Comparison of ENCODE assay signal across 2 worm cellular contexts in the genomic region with DNA sequence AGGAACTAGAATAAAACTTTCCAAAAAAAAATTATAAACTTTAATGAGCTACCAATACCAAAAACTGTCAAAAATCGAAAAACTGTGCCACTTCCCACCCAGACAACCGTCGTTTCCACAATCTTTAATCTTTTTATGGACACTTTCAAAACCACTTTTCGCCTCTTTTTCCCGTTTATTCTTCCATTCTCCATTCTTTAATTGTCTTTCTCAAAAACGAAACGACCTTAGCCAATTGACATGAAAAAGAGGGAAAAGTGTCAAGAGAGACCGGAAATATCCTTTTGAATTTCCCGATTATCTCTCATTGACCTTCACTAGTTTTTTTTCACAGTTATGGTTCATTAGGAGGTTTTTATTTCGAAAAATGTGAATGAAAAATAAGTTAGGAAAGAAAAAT.
TF ChIP-seq lines count a peak whose summit lies in the region.

No protein-coding gene starts in this region.

TF ChIP-seq in whole organism, L1 larva, 84 proteins besides CTCF, POLR2A, EP300 and RAD21:
- TF ChIP-seq blmp-1 (tag; optimal IDR thresholded peaks at IDR 0.05; lab: Kevin White, UChicago): peak; percentile 78
- TF ChIP-seq aha-1 (tag; optimal IDR thresholded peaks at IDR 0.05; lab: Kevin White, UChicago): no peak
- TF ChIP-seq nhr-85 (tag; lab: Kevin White, UChicago): peak; percentile 69

TF ChIP-seq in whole organism, L3 larva, 47 proteins besides CTCF, POLR2A, EP300 and RAD21:
- TF ChIP-seq ceh-82 (tag; optimal IDR thresholded peaks at IDR 0.05; lab: Kevin White, UChicago) (no peak), unc-62 (GFP tag; optimal IDR thresholded peaks at IDR 0.05; lab: Kevin White, UChicago) (no peak), nhr-25 (tag; optimal IDR thresholded peaks at IDR 0.05; lab: Kevin White, UChicago) (peak; percentile 17), nhr-23 (tag; optimal IDR thresholded peaks at IDR 0.05; lab: Kevin White, UChicago) (peak; percentile 8), ztf-4 (tag; optimal IDR thresholded peaks at IDR 0.05; lab: Kevin White, UChicago) (no peak), fos-1 (tag; optimal IDR thresholded peaks at IDR 0.05; lab: Kevin White, UChicago) (no peak), tbx-2 (tag; optimal IDR thresholded peaks at IDR 0.05; lab: Kevin White, UChicago) (no peak), nhr-43 (tag; optimal IDR thresholded peaks at IDR 0.05; lab: Kevin White, UChicago; ENCODE audit: poor library complexity, severe bottlenecking) (no peak), lsy-12 (tag; optimal IDR thresholded peaks at IDR 0.05; lab: Kevin White, UChicago) (no peak)
